Fruit fly (Drosophila melanogaster) whole organism, embryonic: ENCODE results near the gene Nepl20.

Experiments
- Antp ChIP-seq: fragments of 200-800 bp; sonication (Bioruptor generic); optimal IDR thresholded peaks from 3 replicates; lab custom pipeline; 2016; ENCODE audit warnings: missing biosample characterization, missing genetic modification characterization
- B-H2 ChIP-seq: fragments of 200-800 bp; sonication (Bioruptor generic); optimal IDR thresholded peaks from 2 replicates; lab custom pipeline; 2018; ENCODE audit warnings: missing biosample characterization, mild to moderate bottlenecking, missing genetic modification characterization
- CG10267 ChIP-seq: fragments of 200-800 bp; sonication (Bioruptor generic); optimal IDR thresholded peaks from 2 replicates; lab custom pipeline; 2018; ENCODE audit warnings: missing biosample characterization, mild to moderate bottlenecking, missing genetic modification characterization, moderate library complexity
- CG11398 ChIP-seq: fragments of 200-800 bp; sonication (Bioruptor generic); optimal IDR thresholded peaks from 2 replicates; lab custom pipeline; 2016; ENCODE audit warnings: missing biosample characterization, missing genetic modification characterization
- CG13775 ChIP-seq: fragments of 200-800 bp; sonication (Bioruptor generic); optimal IDR thresholded peaks from 3 replicates; lab custom pipeline; 2017; ENCODE audit warnings: missing biosample characterization, mild to moderate bottlenecking, missing genetic modification characterization
- CG14860 ChIP-seq: fragments of 200-800 bp; sonication (Bioruptor generic); IDR thresholded peaks from 3 replicates; pipeline ENCODE4 v1.3.6; 2022; ENCODE audit warnings: missing biosample characterization, missing genetic modification characterization; ENCODE audit not compliant: partially characterized antibody
- CG15601 ChIP-seq: fragments of 200-800 bp; sonication (Bioruptor generic); optimal IDR thresholded peaks from 3 replicates; lab custom pipeline; 2019; ENCODE audit warnings: missing biosample characterization, mild to moderate bottlenecking, missing genetic modification characterization, moderate library complexity
- CG1603 ChIP-seq: fragments of 200-800 bp; sonication (Bioruptor generic); optimal IDR thresholded peaks from 2 replicates; lab custom pipeline; 2019; ENCODE audit warnings: missing biosample characterization, mild to moderate bottlenecking, missing genetic modification characterization, moderate library complexity
- CG16863 ChIP-seq: fragments of 200-800 bp; sonication (Bioruptor generic); optimal IDR thresholded peaks from 3 replicates; lab custom pipeline; 2016; ENCODE audit warnings: missing biosample characterization, missing genetic modification characterization
- CG18476 ChIP-seq: fragments of 200-800 bp; sonication (Bioruptor generic); optimal IDR thresholded peaks from 2 replicates; lab custom pipeline; 2016; ENCODE audit warnings: missing biosample characterization, mild to moderate bottlenecking, missing genetic modification characterization
- CG30403 ChIP-seq: fragments of 200-800 bp; sonication (Bioruptor generic); optimal IDR thresholded peaks from 3 replicates; lab custom pipeline; 2016; ENCODE audit warnings: missing biosample characterization, missing genetic modification characterization
- CG3163 ChIP-seq: fragments of 200-800 bp; sonication (Bioruptor generic); optimal IDR thresholded peaks from 3 replicates; lab custom pipeline; 2016; ENCODE audit warnings: missing biosample characterization, missing genetic modification characterization
- CG32532 ChIP-seq: fragments of 200-800 bp; sonication (Bioruptor generic); IDR thresholded peaks from 2 replicates; pipeline ENCODE4 v1.3.6; 2022; ENCODE audit warnings: missing biosample characterization, missing genetic modification characterization
- CG3995 ChIP-seq: fragments of 200-800 bp; sonication (Bioruptor generic); optimal IDR thresholded peaks from 3 replicates; lab custom pipeline; 2016; ENCODE audit warnings: missing biosample characterization, missing genetic modification characterization
- CG42726 ChIP-seq: fragments of 200-800 bp; sonication (Bioruptor generic); IDR thresholded peaks from 2 replicates; pipeline ENCODE4 v1.3.6; 2022; ENCODE audit warnings: missing biosample characterization, missing genetic modification characterization; ENCODE audit not compliant: partially characterized antibody
- CG4820 ChIP-seq: fragments of 200-800 bp; sonication (Bioruptor generic); optimal IDR thresholded peaks from 3 replicates; lab custom pipeline; 2016; ENCODE audit warnings: missing biosample characterization, missing genetic modification characterization
- CG7839 ChIP-seq: fragments of 200-800 bp; sonication (Bioruptor generic); optimal IDR thresholded peaks from 3 replicates; lab custom pipeline; 2018; ENCODE audit warnings: missing biosample characterization, mild to moderate bottlenecking, missing genetic modification characterization, moderate library complexity
- CG8388 ChIP-seq: fragments of 200-800 bp; sonication (Bioruptor generic); optimal IDR thresholded peaks from 2 replicates; lab custom pipeline; 2019; ENCODE audit warnings: missing biosample characterization, mild to moderate bottlenecking, missing genetic modification characterization, moderate library complexity
- CG9817 ChIP-seq: fragments of 200-800 bp; sonication (Bioruptor generic); optimal IDR thresholded peaks from 2 replicates; lab custom pipeline; 2018; ENCODE audit warnings: missing biosample characterization, mild to moderate bottlenecking, missing genetic modification characterization, moderate library complexity
- CHES-1-like ChIP-seq: fragments of 200-800 bp; sonication (Bioruptor generic); optimal IDR thresholded peaks from 2 replicates; lab custom pipeline; 2016; ENCODE audit warnings: missing biosample characterization, missing genetic modification characterization
- Deaf1 ChIP-seq: fragments of 200-800 bp; optimal IDR thresholded peaks from 3 replicates; lab custom pipeline; 2019; ENCODE audit warnings: missing biosample characterization, mild to moderate bottlenecking, missing genetic modification characterization, moderate library complexity
- Doc3 ChIP-seq: fragments of 200-800 bp; sonication (Bioruptor generic); IDR thresholded peaks from 3 replicates; pipeline ENCODE4 v1.3.6; 2022; ENCODE audit warnings: missing biosample characterization, missing genetic modification characterization; ENCODE audit not compliant: partially characterized antibody
- Ets65A ChIP-seq: fragments of 200-800 bp; sonication (Bioruptor generic); peaks from one replicate; lab custom pipeline; 2016; ENCODE audit warnings: missing biosample characterization, missing genetic modification characterization
- H15 ChIP-seq: fragments of 200-800 bp; sonication (Bioruptor generic); IDR thresholded peaks from 3 replicates; pipeline ENCODE4 v1.3.6; 2022; ENCODE audit warnings: missing biosample characterization, missing genetic modification characterization
- HmgZ ChIP-seq: fragments of 200-800 bp; sonication (Bioruptor generic); optimal IDR thresholded peaks from 2 replicates; lab custom pipeline; 2018; ENCODE audit warnings: missing biosample characterization, mild to moderate bottlenecking, missing genetic modification characterization
- Hmr ChIP-seq: fragments of 200-800 bp; sonication (Bioruptor generic); optimal IDR thresholded peaks from 3 replicates; lab custom pipeline; 2017; ENCODE audit warnings: mild to moderate bottlenecking, missing biosample characterization, missing genetic modification reagents, missing genetic modification characterization
- Hsf ChIP-seq: fragments of 200-800 bp; sonication (Bioruptor generic); optimal IDR thresholded peaks from 3 replicates; lab custom pipeline; 2016; ENCODE audit warnings: missing biosample characterization, missing genetic modification characterization
- MBD-R2 ChIP-seq: fragments of 200-800 bp; sonication (Bioruptor generic); IDR thresholded peaks from 2 replicates; pipeline ENCODE4 v1.3.6; 2022; ENCODE audit warnings: missing biosample characterization, missing genetic modification characterization
- Myb ChIP-seq: fragments of 200-800 bp; sonication (Bioruptor generic); optimal IDR thresholded peaks from 2 replicates; lab custom pipeline; 2016; ENCODE audit warnings: missing biosample characterization, missing genetic modification characterization
- NC2β ChIP-seq: fragments of 200-800 bp; sonication (Bioruptor generic); optimal IDR thresholded peaks from 2 replicates; lab custom pipeline; 2016; ENCODE audit warnings: missing biosample characterization, missing genetic modification characterization
- Oaz ChIP-seq: fragments of 200-800 bp; sonication (Bioruptor generic); IDR thresholded peaks from 2 replicates; pipeline ENCODE4 v1.3.6; 2022; ENCODE audit warnings: missing biosample characterization, missing genetic modification characterization
- ase ChIP-seq: fragments of 200-800 bp; sonication (Bioruptor generic); IDR thresholded peaks from 3 replicates; pipeline ENCODE4 v1.3.6; 2022; ENCODE audit warnings: missing biosample characterization, missing genetic modification characterization
- az2 ChIP-seq: fragments of 200-800 bp; sonication (Bioruptor generic); optimal IDR thresholded peaks from 3 replicates; lab custom pipeline; 2016; ENCODE audit warnings: missing biosample characterization, missing genetic modification characterization
- btn ChIP-seq: fragments of 200-800 bp; sonication (Bioruptor generic); optimal IDR thresholded peaks from 2 replicates; lab custom pipeline; 2016; ENCODE audit warnings: missing biosample characterization, missing genetic modification characterization
- chinmo ChIP-seq: fragments of 200-800 bp; sonication (Bioruptor generic); IDR thresholded peaks from 4 replicates; pipeline ENCODE4 v1.3.6; 2022; ENCODE audit warnings: missing biosample characterization, missing genetic modification characterization; ENCODE audit not compliant: partially characterized antibody
- gem ChIP-seq: fragments of 200-800 bp; sonication (Bioruptor generic); optimal IDR thresholded peaks from 2 replicates; lab custom pipeline; 2019; ENCODE audit warnings: missing biosample characterization, mild to moderate bottlenecking, missing genetic modification characterization, moderate library complexity
- gfzf ChIP-seq: fragments of 200-800 bp; sonication (Bioruptor generic); optimal IDR thresholded peaks from 2 replicates; lab custom pipeline; 2016; ENCODE audit warnings: missing biosample characterization, mild to moderate bottlenecking, missing genetic modification characterization, moderate library complexity
- ham ChIP-seq: fragments of 200-800 bp; sonication (Bioruptor generic); IDR thresholded peaks from 2 replicates; pipeline ENCODE4 v1.3.6; 2022; ENCODE audit warnings: missing biosample characterization, missing genetic modification characterization
- hb ChIP-seq: fragments of 200-800 bp; sonication (Bioruptor generic); IDR thresholded peaks from 3 replicates; pipeline ENCODE4 v1.3.6; 2022; ENCODE audit warnings: missing biosample characterization, missing genetic modification characterization; ENCODE audit not compliant: partially characterized antibody
- hbn ChIP-seq: fragments of 200-800 bp; sonication (Bioruptor generic); IDR thresholded peaks from 2 replicates; pipeline ENCODE4 v1.3.6; 2022; ENCODE audit warnings: missing biosample characterization, missing genetic modification characterization; ENCODE audit not compliant: partially characterized antibody
- inv ChIP-seq: fragments of 200-800 bp; sonication (Bioruptor generic); IDR thresholded peaks from 2 replicates; pipeline ENCODE4 v1.3.6; 2022; ENCODE audit warnings: missing biosample characterization, missing genetic modification characterization; ENCODE audit not compliant: partially characterized antibody
- ken ChIP-seq: fragments of 200-800 bp; sonication (Bioruptor generic); IDR thresholded peaks from 3 replicates; pipeline ENCODE4 v1.3.6; 2022; ENCODE audit warnings: missing biosample characterization, missing genetic modification characterization
- lmd ChIP-seq: fragments of 200-800 bp; sonication (Bioruptor generic); IDR thresholded peaks from 2 replicates; pipeline ENCODE4 v1.3.6; 2022; ENCODE audit warnings: missing biosample characterization, missing genetic modification characterization
- nerfin-2 ChIP-seq: fragments of 200-800 bp; sonication (Bioruptor generic); IDR thresholded peaks from 2 replicates; pipeline ENCODE4 v1.3.6; 2022; ENCODE audit warnings: missing biosample characterization, missing genetic modification characterization; ENCODE audit not compliant: partially characterized antibody
- sens ChIP-seq: fragments of 200-800 bp; sonication (Bioruptor generic); peaks from one replicate; lab custom pipeline; 2016; ENCODE audit warnings: missing biosample characterization, missing genetic modification characterization
- sima ChIP-seq: fragments of 200-800 bp; sonication (Bioruptor generic); optimal IDR thresholded peaks from 2 replicates; lab custom pipeline; 2016; ENCODE audit warnings: missing biosample characterization, missing genetic modification characterization
- slp2 ChIP-seq: fragments of 200-800 bp; sonication (Bioruptor generic); optimal IDR thresholded peaks from 2 replicates; lab custom pipeline; 2016; ENCODE audit warnings: missing biosample characterization, missing genetic modification characterization
- stwl ChIP-seq: fragments of 200-800 bp; sonication (Bioruptor generic); optimal IDR thresholded peaks from 3 replicates; lab custom pipeline; 2018; ENCODE audit warnings: missing biosample characterization, mild to moderate bottlenecking, missing genetic modification characterization, moderate library complexity

The Nepl20 gene

DNA sequence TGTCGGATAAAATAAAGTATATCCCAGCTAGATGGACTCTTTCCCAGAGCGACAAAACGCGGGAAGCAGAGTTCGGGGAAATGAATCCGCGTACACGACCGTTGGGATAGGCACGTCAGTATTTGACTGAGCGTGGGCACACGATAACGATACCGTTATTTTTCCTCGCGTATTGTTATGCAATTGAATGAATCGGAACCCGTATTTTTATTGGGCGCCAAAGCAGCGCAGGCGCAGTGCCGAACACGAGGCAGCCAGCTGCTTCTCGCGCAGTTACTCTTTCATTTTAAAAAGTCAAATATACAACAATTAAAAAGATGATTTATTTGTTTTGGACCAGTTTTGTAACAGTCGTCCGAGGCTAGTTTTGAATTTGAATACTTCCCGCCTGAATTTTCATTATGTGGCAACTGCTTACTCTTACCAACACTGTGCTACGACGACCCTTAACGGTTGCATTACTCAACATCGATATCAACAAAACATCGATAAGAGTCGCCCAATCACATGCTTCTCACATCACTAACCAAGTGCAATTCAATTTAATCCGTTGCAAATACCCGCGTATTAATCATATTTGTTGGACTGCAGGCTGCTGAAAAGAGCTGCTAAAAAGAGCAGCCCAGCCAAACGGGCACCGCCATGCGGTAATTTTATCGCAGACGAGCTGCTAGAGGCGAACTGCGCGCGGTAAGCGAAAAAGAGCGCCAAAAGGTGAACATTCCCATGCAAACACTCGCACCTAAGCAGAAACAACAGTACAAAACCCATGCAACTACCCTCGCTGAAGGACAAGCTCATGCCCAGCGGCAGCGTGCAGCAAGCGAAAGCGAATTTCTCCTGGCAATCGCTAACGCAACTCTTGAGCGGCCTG lies 7.2 kb downstream of the Nepl20 start, which contains the start of the genes CG33203 and Doa (continued):
- TF ChIP-seq hb (peak; percentile 82; the same call in 2 of the 3 replicates), CG15601 (peak; percentile 46), Myb (GFP tag; lab: Kevin White, UChicago) (peak; percentile 98), CG30403 (peak; percentile 57), MBD-R2 (GFP tag; lab: Robert Waterston, UW) (peak; percentile 59), gem (tag; lab: Kevin White, UChicago) (peak; percentile 31), CG1603 (tag; lab: Kevin White, UChicago) (peak; percentile 89), CG16863 (GFP tag; lab: Kevin White, UChicago) (peak; percentile 67), az2 (GFP tag; lab: Kevin White, UChicago) (peak; percentile 3), ken (0 out of 3 replicates have a peak, but pooled peaks have one; percentile 10), HmgZ (tag; lab: Kevin White, UChicago) (peak; percentile 70), ase (GFP tag; lab: Robert Waterston, UW) (peak; percentile 33; the same call in 1 of the 3 replicates), CHES-1-like (GFP tag; lab: Kevin White, UChicago) (peak; percentile 53), gfzf (GFP tag; lab: Kevin White, UChicago) (peak; percentile 29), Hsf (GFP tag; lab: Kevin White, UChicago) (peak; percentile 62), CG7839 (tag; lab: Kevin White, UChicago) (peak; percentile 6), lmd (GFP tag; lab: Robert Waterston, UW) (peak; percentile 26; the same call in 1 of the 2 replicates), sens (GFP tag; lab: Kevin White, UChicago) (peak; percentile 75), inv (GFP tag; lab: Robert Waterston, UW) (peak; percentile 83), CG3163 (GFP tag; lab: Kevin White, UChicago) (peak; percentile 26), slp2 (GFP tag; lab: Kevin White, UChicago) (peak; percentile 16), Hmr (GFP tag; lab: Kevin White, UChicago) (peak; percentile 66), CG3995 (GFP tag; lab: Kevin White, UChicago) (peak; percentile 27), stwl (peak; percentile 85), NC2β (peak; percentile 45), Antp (GFP tag; lab: Kevin White, UChicago) (peak; percentile 78), CG4820 (GFP tag; lab: Kevin White, UChicago) (peak; percentile 12), CG13775 (GFP tag; lab: Kevin White, UChicago) (peak; percentile 27), Deaf1 (tag; lab: Kevin White, UChicago) (peak; percentile 27), nerfin-2 (GFP tag; lab: Robert Waterston, UW) (peak; percentile 77), CG8388 (GFP tag; lab: Kevin White, UChicago) (peak; percentile 6), Doc3 (GFP tag; lab: Robert Waterston, UW) (peak; percentile 78), btn (no peak), sima (GFP tag; lab: Kevin White, UChicago) (peak; percentile 39), chinmo (GFP tag; lab: Robert Waterston, UW) (peak; percentile 71; the same call in 2 of the 4 replicates), Oaz (GFP tag; lab: Robert Waterston, UW) (no peak), CG10267 (tag; lab: Kevin White, UChicago) (peak; percentile 99), CG11398 (GFP tag; lab: Kevin White, UChicago) (peak; percentile 32), CG42726 (GFP tag; lab: Robert Waterston, UW) (peak; percentile 85), CG9817 (tag; lab: Kevin White, UChicago) (peak; percentile 53), Ets65A (GFP tag; lab: Kevin White, UChicago) (peak; percentile 95), CG18476 (GFP tag; lab: Kevin White, UChicago) (peak; percentile 81), CG14860 (peak; percentile 82), B-H2 (GFP tag; lab: Kevin White, UChicago) (peak; percentile 43), H15 (GFP tag; lab: Robert Waterston, UW) (no peak), CG32532 (GFP tag; lab: Robert Waterston, UW) (peak; percentile 44; the same call in 1 of the 2 replicates), hbn (GFP tag; lab: Robert Waterston, UW) (peak; percentile 83), ham (no peak)
